Fruit fly (Drosophila melanogaster) ovary, adult (tissue): ENCODE measurements around the gene CG43703.

Experiments used
- CG17801 ChIP-seq: fragments of 200-800 bp; optimal IDR thresholded peaks from 2 replicates; lab custom pipeline; 2019; ENCODE audit warnings: missing biosample characterization, mild to moderate bottlenecking, missing genetic modification characterization, moderate library complexity; ENCODE audit not compliant: partially characterized antibody

Gene CG43703

dm6 chr2L:3765194-3765593, at the start of gene CG43703:
CG43703 (plus strand) TSS chr2L:3765494.
- no peak for TF ChIP-seq CG17801 (GFP tag; lab: Kevin White, UChicago)

- TF ChIP-seq CG17801 (GFP tag; lab: Kevin White, UChicago) = no peak
These were observed 47.5 kb upstream of the CG43703 start, which contains the start of the genes lectin-24A and Shaw for dm6 chr2L:3717673-3718235. lectin-24A (minus strand) TSS chr2L:3717773. Shaw (plus strand) TSS chr2L:3718185.

dm6 chr2L:3719414-3719959, 45.8 kb upstream of the CG43703 start:
- no peak for TF ChIP-seq CG17801 (GFP tag; lab: Kevin White, UChicago)

dm6 chr2L:3729635-3730034, 35.7 kb upstream of the CG43703 start:
- no peak for TF ChIP-seq CG17801 (GFP tag; lab: Kevin White, UChicago)

- TF ChIP-seq CG17801 (GFP tag; lab: Kevin White, UChicago) = no peak
These were observed 34.9 kb upstream of the CG43703 start, which contains the start of gene CG10019 for dm6 chr2L:3730182-3730975. CG10019 (plus strand) TSS chr2L:3730466.

dm6 chr2L:3731055-3731454, 34.2 kb upstream of the CG43703 start:
- no peak for TF ChIP-seq CG17801 (GFP tag; lab: Kevin White, UChicago)

- no peak for TF ChIP-seq CG17801 (GFP tag; lab: Kevin White, UChicago)
These were observed 28.2 kb upstream of the CG43703 start for dm6 chr2L:3737003-3737662.

- TF ChIP-seq CG17801 (GFP tag; lab: Kevin White, UChicago) = no peak
These were observed 27.6 kb upstream of the CG43703 start for dm6 chr2L:3737682-3738081.

dm6 chr2L:3740443-3740842, 24.9 kb upstream of the CG43703 start:
- no peak for TF ChIP-seq CG17801 (GFP tag; lab: Kevin White, UChicago)

- TF ChIP-seq CG17801 (GFP tag; lab: Kevin White, UChicago) = no peak
These were observed 16.6 kb upstream of the CG43703 start for dm6 chr2L:3748691-3749090.

dm6 chr2L:3754835-3755547, 10.3 kb upstream of the CG43703 start:
- TF ChIP-seq CG17801 (GFP tag; lab: Kevin White, UChicago) = no peak

dm6 chr2L:3756831-3757351, 8.4 kb upstream of the CG43703 start, which contains the start of gene CG43707:
CG43707 (plus strand) TSS chr2L:3757256.
- TF ChIP-seq CG17801 (GFP tag; lab: Kevin White, UChicago) = no peak

dm6 chr2L:3769718-3770461, 4.6 kb downstream of the CG43703 start:
- TF ChIP-seq CG17801 (GFP tag; lab: Kevin White, UChicago) = no peak
